Worm (Caenorhabditis elegans) whole organism, young adult: Measurements from ENCODE around the gene K12H6.10.
"Not testable (repeated sequence)": the region's sequence is repeated elsewhere in the genome, so short reads cannot be mapped to it uniquely, and the experiment has no call there.

Source experiments
- B0019.2 ChIP-seq: fragments of 200-800 bp; sonication (Bioruptor generic); conservative IDR thresholded peaks from 2 replicates; pipeline ENCODE4 v1.3.6; 2022; ENCODE audit warnings: missing genetic modification reagents, missing genetic modification characterization, missing compliant biosample characterization
- B0336.3 ChIP-seq: fragments of 200-800 bp; sonication (Bioruptor generic); IDR thresholded peaks from 2 replicates; pipeline ENCODE4 v1.3.6; 2022; ENCODE audit warnings: missing genetic modification characterization, missing compliant biosample characterization
- F10E7.11 ChIP-seq: sonication (generic microtip); optimal IDR thresholded peaks from 2 replicates; lab custom pipeline; 2017; ENCODE audit warnings: mild to moderate bottlenecking, missing genetic modification characterization, moderate library complexity, missing compliant biosample characterization
- F22D6.2 ChIP-seq: sonication (generic microtip); optimal IDR thresholded peaks from 2 replicates; lab custom pipeline; 2016; ENCODE audit warnings: mild to moderate bottlenecking, missing genetic modification characterization, missing compliant biosample characterization
- F33H1.4 ChIP-seq: fragments of 200-800 bp; sonication (Bioruptor generic); IDR thresholded peaks from 2 replicates; pipeline ENCODE4 v1.3.6; 2022; ENCODE audit warnings: missing genetic modification reagents, missing genetic modification characterization, missing compliant biosample characterization
- T26A5.8 ChIP-seq: sonication (generic microtip); optimal IDR thresholded peaks from 2 replicates; lab custom pipeline; 2016; ENCODE audit warnings: missing genetic modification characterization, missing compliant biosample characterization
- Y53G8AR.9 ChIP-seq: fragments of 200-800 bp; sonication (Bioruptor generic); conservative IDR thresholded peaks from 2 replicates; pipeline ENCODE4 v1.3.6; 2022; ENCODE audit warnings: missing genetic modification reagents, missing genetic modification characterization, missing compliant biosample characterization
- Y67H2A.10 ChIP-seq: fragments of 200-800 bp; sonication (Bioruptor generic); conservative IDR thresholded peaks from 2 replicates; pipeline ENCODE4 v1.3.6; 2022; ENCODE audit warnings: missing genetic modification reagents, missing genetic modification characterization, missing compliant biosample characterization
- ZK185.1 ChIP-seq: sonication (generic microtip); optimal IDR thresholded peaks from 2 replicates; lab custom pipeline; 2016; ENCODE audit warnings: mild to moderate bottlenecking, missing genetic modification characterization, missing compliant biosample characterization; ENCODE audit not compliant: poor library complexity, severe bottlenecking
- akir-1 ChIP-seq: fragments of 200-800 bp; sonication (Bioruptor generic); optimal IDR thresholded peaks from 2 replicates; lab custom pipeline; 2018; ENCODE audit warnings: mild to moderate bottlenecking, missing genetic modification characterization, moderate library complexity, missing compliant biosample characterization
- atf-7 ChIP-seq: sonication (generic microtip); optimal IDR thresholded peaks from 2 replicates; lab custom pipeline; 2017; ENCODE audit warnings: mild to moderate bottlenecking, missing genetic modification characterization, missing compliant biosample characterization
- attf-3 ChIP-seq: fragments of 200-800 bp; sonication (Bioruptor generic); conservative IDR thresholded peaks from 2 replicates; pipeline ENCODE4 v1.3.6; 2022; ENCODE audit warnings: missing genetic modification reagents, missing genetic modification characterization, missing compliant biosample characterization
- attf-5 ChIP-seq: fragments of 200-800 bp; sonication (Bioruptor generic); optimal IDR thresholded peaks from 2 replicates; lab custom pipeline; 2018; ENCODE audit warnings: mild to moderate bottlenecking, missing genetic modification characterization, missing compliant biosample characterization
- bed-1 ChIP-seq: fragments of 200-800 bp; sonication (Bioruptor generic); IDR thresholded peaks from 2 replicates; pipeline ENCODE4 v1.3.6; 2022; ENCODE audit warnings: missing genetic modification reagents, missing genetic modification characterization, missing compliant biosample characterization
- ccch-3 ChIP-seq: fragments of 200-800 bp; sonication (Bioruptor generic); optimal IDR thresholded peaks from 2 replicates; lab custom pipeline; 2018; ENCODE audit warnings: mild to moderate bottlenecking, missing genetic modification characterization, missing compliant biosample characterization
- ceh-100 ChIP-seq: fragments of 200-800 bp; sonication (Bioruptor generic); IDR thresholded peaks from 2 replicates; pipeline ENCODE4 v1.3.6; 2022; ENCODE audit warnings: missing genetic modification reagents, missing genetic modification characterization, missing compliant biosample characterization
- ceh-27 ChIP-seq: fragments of 200-800 bp; sonication (Bioruptor generic); optimal IDR thresholded peaks from 2 replicates; lab custom pipeline; 2018; ENCODE audit warnings: mild to moderate bottlenecking, missing genetic modification characterization, moderate library complexity, missing compliant biosample characterization
- dpff-1 ChIP-seq: sonication (generic microtip); optimal IDR thresholded peaks from 2 replicates; lab custom pipeline; 2017; ENCODE audit warnings: mild to moderate bottlenecking, missing genetic modification characterization, missing compliant biosample characterization
- dpl-1 ChIP-seq: fragments of 150-350 bp; optimal IDR thresholded peaks from 2 replicates; lab custom pipeline; 2014; ENCODE audit warnings: missing biosample characterization, missing genetic modification reagents, missing genetic modification characterization
- efl-1 ChIP-seq: fragments of 150-350 bp; optimal IDR thresholded peaks from 2 replicates; lab custom pipeline; 2014; ENCODE audit warnings: missing biosample characterization, missing genetic modification reagents, missing genetic modification characterization
- egl-44 ChIP-seq: fragments of 200-800 bp; sonication (Bioruptor generic); IDR thresholded peaks from 2 replicates; pipeline ENCODE4 v1.3.6; 2022; ENCODE audit warnings: missing genetic modification reagents, missing genetic modification characterization, missing compliant biosample characterization
- egrh-3 ChIP-seq: fragments of 200-800 bp; sonication (Bioruptor generic); IDR thresholded peaks from 2 replicates; pipeline ENCODE4 v1.3.6; 2022; ENCODE audit warnings: missing genetic modification reagents, missing genetic modification characterization, missing compliant biosample characterization
- hlh-12 ChIP-seq: sonication (generic microtip); optimal IDR thresholded peaks from 2 replicates; lab custom pipeline; 2016; ENCODE audit warnings: missing genetic modification characterization, missing compliant biosample characterization
- let-526 ChIP-seq: fragments of 200-800 bp; sonication (Bioruptor generic); IDR thresholded peaks from 2 replicates; pipeline ENCODE4 v1.3.6; 2022; ENCODE audit warnings: missing genetic modification reagents, missing genetic modification characterization, missing compliant biosample characterization
- lir-1 ChIP-seq: fragments of 200-800 bp; sonication (Bioruptor generic); conservative IDR thresholded peaks from 2 replicates; pipeline ENCODE4 v1.3.6; 2022; ENCODE audit warnings: missing genetic modification reagents, missing genetic modification characterization, missing compliant biosample characterization
- madf-3 ChIP-seq: fragments of 200-800 bp; sonication (Bioruptor generic); IDR thresholded peaks from 2 replicates; pipeline ENCODE4 v1.3.6; 2022; ENCODE audit warnings: missing genetic modification reagents, missing genetic modification characterization, missing compliant biosample characterization
- nfyb-1 ChIP-seq: fragments of 200-800 bp; sonication (Bioruptor generic); IDR thresholded peaks from 2 replicates; pipeline ENCODE4 v1.3.6; 2022; ENCODE audit warnings: missing genetic modification reagents, missing genetic modification characterization, missing compliant biosample characterization
- nhr-80 ChIP-seq: sonication (generic microtip); optimal IDR thresholded peaks from 2 replicates; lab custom pipeline; 2016; ENCODE audit warnings: missing genetic modification characterization, missing compliant biosample characterization
- pbrm-1 ChIP-seq: fragments of 200-800 bp; sonication (Bioruptor generic); IDR thresholded peaks from 2 replicates; pipeline ENCODE4 v1.3.6; 2022; ENCODE audit warnings: missing genetic modification reagents, missing genetic modification characterization, missing compliant biosample characterization
- repo-1 ChIP-seq: sonication (generic microtip); optimal IDR thresholded peaks from 2 replicates; lab custom pipeline; 2017; ENCODE audit warnings: mild to moderate bottlenecking, missing genetic modification characterization, missing compliant biosample characterization
- rpc-1 ChIP-seq, 2 experiments: fragments of 150-350 bp in 1 of 2; sonication (generic microtip) in 1 of 2; optimal IDR thresholded peaks; 2 replicates each; lab custom pipeline; 2014 to 2018; ENCODE audit warnings: missing biosample characterization in 1 of 2, missing genetic modification characterization in 1 of 2, missing genetic modification reagents in 1 of 2, missing genotype in 1 of 2
- sdz-38 ChIP-seq: sonication (generic microtip); optimal IDR thresholded peaks from 2 replicates; lab custom pipeline; 2016; ENCODE audit warnings: missing genotype, missing genetic modification characterization, missing compliant biosample characterization
- sea-2 ChIP-seq: fragments of 200-800 bp; sonication (Bioruptor generic); IDR thresholded peaks from 2 replicates; pipeline ENCODE4 v1.3.6; 2022; ENCODE audit warnings: missing genetic modification characterization, missing compliant biosample characterization
- somi-1 ChIP-seq: fragments of 200-800 bp; sonication (Bioruptor generic); optimal IDR thresholded peaks from 2 replicates; lab custom pipeline; 2018; ENCODE audit warnings: mild to moderate bottlenecking, missing genetic modification characterization, missing compliant biosample characterization
- tbp1 ChIP-seq: fragments of 200-800 bp; sonication (Bioruptor generic); optimal IDR thresholded peaks from 2 replicates; lab custom pipeline; 2018; ENCODE audit warnings: mild to moderate bottlenecking, missing genetic modification characterization, missing compliant biosample characterization
- zfh-2 ChIP-seq: fragments of 200-800 bp; sonication (Bioruptor generic); conservative IDR thresholded peaks from 2 replicates; pipeline ENCODE4 v1.3.6; 2022; ENCODE audit warnings: missing genetic modification reagents, missing genetic modification characterization, missing compliant biosample characterization
- ztf-18 ChIP-seq: sonication (generic microtip); optimal IDR thresholded peaks from 2 replicates; lab custom pipeline; 2016; ENCODE audit warnings: missing genotype, mild to moderate bottlenecking, missing genetic modification characterization, missing compliant biosample characterization
- ztf-3 ChIP-seq: fragments of 200-800 bp; sonication (Bioruptor generic); optimal IDR thresholded peaks from 2 replicates; lab custom pipeline; 2018; ENCODE audit warnings: mild to moderate bottlenecking, missing genetic modification characterization, missing compliant biosample characterization
- ztf-6 ChIP-seq: fragments of 200-800 bp; sonication (Bioruptor generic); IDR thresholded peaks from 2 replicates; pipeline ENCODE4 v1.3.6; 2022; ENCODE audit warnings: missing genetic modification reagents, missing genetic modification characterization, missing compliant biosample characterization

K12H6.10 gene

DNA sequence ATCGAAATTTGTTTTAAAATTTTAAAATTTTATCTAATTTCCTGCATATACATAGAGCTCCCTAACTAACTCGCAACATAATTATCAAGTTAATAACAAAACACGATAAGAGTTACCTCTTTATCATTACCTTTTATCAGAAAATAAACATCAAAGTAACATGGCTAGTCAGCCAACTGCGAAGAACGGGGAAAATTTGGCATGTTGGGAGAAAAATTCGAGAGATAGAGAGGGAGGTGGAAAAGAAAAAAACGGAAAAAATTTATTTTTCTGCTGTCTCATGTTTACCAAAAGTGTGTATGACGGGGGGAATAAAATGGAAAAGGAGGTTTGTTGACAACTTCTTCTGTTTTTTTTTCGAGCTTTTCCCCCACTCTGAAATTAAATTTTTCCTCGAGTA is 11.4 kb downstream of the K12H6.10 start:
- TF ChIP-seq nhr-80 (tag; lab: Kevin White, UChicago) (peak; percentile 66), F10E7.11 (tag; lab: Kevin White, UChicago) (no peak), attf-5 (GFP tag; lab: Kevin White, UChicago) (peak; percentile 10)

DNA sequence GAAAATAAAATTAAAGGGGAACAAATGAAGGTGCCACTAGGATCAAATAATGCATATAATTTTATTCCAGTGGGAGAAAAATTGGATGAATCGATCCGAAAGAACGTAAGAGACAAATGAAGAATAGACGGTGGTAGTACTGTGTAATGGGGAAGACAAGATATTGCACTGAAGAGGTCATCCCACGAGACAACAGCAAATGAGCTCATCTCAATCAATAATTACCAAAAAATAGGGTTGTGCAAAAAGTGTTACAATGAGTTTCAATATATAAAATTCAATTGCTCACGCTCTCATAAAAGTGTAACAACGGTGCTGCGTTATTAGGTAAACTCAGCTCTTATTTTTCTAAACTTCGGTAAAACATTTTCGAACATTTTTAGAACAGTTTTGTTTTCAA is 14.2 kb downstream of the K12H6.10 start, which contains the start of gene K12H6.7:
K12H6.7 (minus strand) TSS at position 101 of the 400 bp plus-strand sequence.
- TF ChIP-seq Y67H2A.10 (GFP tag; lab: Robert Waterston, UW), result no peak
- no peak for TF ChIP-seq ZK185.1
- TF ChIP-seq tbp1 (GFP tag; lab: Kevin White, UChicago), result no peak
- TF ChIP-seq F10E7.11 (tag; lab: Kevin White, UChicago), result no peak
- no peak for TF ChIP-seq nhr-80 (tag; lab: Kevin White, UChicago)
- TF ChIP-seq F33H1.4, result no peak
- TF ChIP-seq lir-1 (GFP tag; lab: Robert Waterston, UW), result no peak
- no peak for TF ChIP-seq sea-2 (GFP tag; lab: Robert Waterston, UW)
- no peak for TF ChIP-seq egl-44 (GFP tag; lab: Robert Waterston, UW)
- no peak for TF ChIP-seq ztf-18 (tag; lab: Kevin White, UChicago)
- no peak for TF ChIP-seq atf-7 (tag; lab: Kevin White, UChicago)
- TF ChIP-seq ccch-3 (GFP tag; lab: Kevin White, UChicago), result no peak
- TF ChIP-seq ztf-3 (GFP tag; lab: Kevin White, UChicago), result no peak
- no peak for TF ChIP-seq hlh-12 (tag; lab: Kevin White, UChicago)
- no peak for TF ChIP-seq let-526 (GFP tag; lab: Robert Waterston, UW)
- TF ChIP-seq repo-1 (tag; lab: Kevin White, UChicago), result no peak
- TF ChIP-seq, all 124 proteins: peak for 0

DNA sequence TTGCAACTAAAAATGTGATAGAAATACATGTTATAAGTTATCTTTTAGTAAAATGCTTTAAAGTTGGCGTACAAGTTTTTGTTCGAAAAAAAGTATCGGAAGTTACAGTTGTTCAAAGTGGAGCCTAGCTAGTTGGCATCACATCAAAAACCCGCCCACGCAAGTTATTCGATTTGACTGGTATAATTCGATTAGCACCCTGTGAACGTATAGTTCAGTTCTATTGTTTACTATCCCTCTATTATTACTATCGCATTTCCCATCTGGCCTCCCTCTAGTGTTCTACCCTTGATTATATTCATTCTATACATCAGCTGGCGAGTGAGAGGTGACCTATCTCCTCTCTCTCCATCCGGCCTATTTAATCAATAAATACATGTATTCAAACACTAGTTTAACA is 16.3 kb downstream of the K12H6.10 start, which contains the start of gene Y110A2AL.4:
Y110A2AL.4 (plus strand) TSS at position 301 of the 400 bp plus-strand sequence.
- not testable (repeated sequence) for TF ChIP-seq ztf-6 (GFP tag; lab: Robert Waterston, UW); atf-7 (tag; lab: Kevin White, UChicago); F10E7.11 (tag; lab: Kevin White, UChicago)

DNA sequence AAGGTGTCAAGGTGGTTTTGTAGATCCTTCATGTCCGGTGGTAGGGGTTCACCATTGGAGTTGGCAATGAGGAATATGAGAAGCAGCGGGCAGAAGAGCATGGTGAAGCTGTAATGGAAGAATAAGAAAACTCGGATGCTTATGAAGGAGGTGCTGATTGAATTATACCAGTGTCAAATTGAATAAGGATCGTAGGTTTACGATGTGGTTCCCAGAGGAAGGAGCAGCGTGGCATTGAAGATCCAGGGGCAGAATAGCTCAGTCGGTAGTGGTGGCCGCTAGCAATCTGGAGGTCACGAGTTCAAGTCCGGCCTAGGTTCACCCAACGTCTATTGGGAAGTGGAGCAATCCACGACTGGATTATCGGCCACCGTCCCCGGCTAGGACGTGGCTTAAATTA is 18.9 kb downstream of the K12H6.10 start, which contains the start of gene Y110A2AL.6:
Y110A2AL.6 (minus strand) TSS at position 101 of the 400 bp plus-strand sequence.
- TF ChIP-seq rpc-1 (optimal IDR thresholded peaks at IDR 0.05; lab: Kevin White, UChicago) (no peak), rpc-1 (tag; optimal IDR thresholded peaks at IDR 0.05; lab: Kevin White, UChicago) (peak; percentile 33), Y53G8AR.9 (no peak), T26A5.8 (tag; lab: Kevin White, UChicago) (no peak)
- TF ChIP-seq, all 124 proteins: peak for 1

DNA sequence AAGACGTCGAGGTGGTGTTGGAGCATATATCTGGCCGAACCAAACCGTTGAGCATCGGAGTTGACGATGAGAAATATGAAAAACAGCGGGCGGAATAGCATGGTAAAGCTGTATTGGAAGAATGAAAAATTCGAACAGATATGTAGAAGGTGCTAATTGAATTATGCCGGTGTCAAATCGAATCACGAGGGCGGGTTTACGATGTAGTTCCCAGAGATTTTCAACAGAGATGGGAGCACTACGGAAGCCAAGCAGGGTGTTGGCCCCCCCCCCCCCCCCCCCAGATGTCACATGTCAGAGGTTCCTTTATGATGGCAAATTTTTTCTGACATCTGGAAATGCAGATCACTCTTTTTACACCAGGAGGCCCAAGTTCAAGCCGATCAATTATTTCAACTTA is 20.4 kb downstream of the K12H6.10 start, which contains the start of gene Y110A2AL.7:
Y110A2AL.7 (minus strand) TSS at position 101 of the 400 bp plus-strand sequence.
- TF ChIP-seq sdz-38 (tag; lab: Kevin White, UChicago) (no peak), nfyb-1 (no peak), efl-1 (GFP tag; lab: Kevin White, UChicago) (no peak), lir-1 (GFP tag; lab: Robert Waterston, UW) (no peak), let-526 (GFP tag; lab: Robert Waterston, UW) (no peak)
- TF ChIP-seq, all 124 proteins: peak for 0

DNA sequence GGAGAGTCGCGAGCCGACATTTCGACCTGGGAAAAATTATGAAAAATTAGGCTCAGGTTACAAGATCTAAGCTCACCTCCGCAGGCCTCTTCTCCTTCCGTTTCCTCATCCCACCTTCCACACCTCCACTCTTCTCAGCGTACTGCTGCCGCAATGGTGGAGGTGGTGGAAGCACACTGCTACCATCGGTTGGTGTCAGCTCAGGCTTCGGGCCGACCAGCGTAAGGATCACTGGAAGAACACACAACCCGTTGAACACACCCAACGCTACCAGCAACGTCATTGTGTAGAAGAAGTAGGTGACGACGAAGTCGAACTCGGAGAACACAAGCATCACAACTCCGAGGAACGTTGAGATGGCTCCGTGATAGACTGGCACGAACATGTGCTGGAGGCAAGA is 23.0 kb downstream of the K12H6.10 start:
- TF ChIP-seq akir-1, result no peak
- TF ChIP-seq ceh-100 (GFP tag; lab: Robert Waterston, UW), result no peak
- 0 out of 2 replicates have a peak, but pooled peaks have one; percentile 18 for TF ChIP-seq pbrm-1 (GFP tag; lab: Robert Waterston, UW)
- no peak for TF ChIP-seq madf-3 (GFP tag; lab: Robert Waterston, UW)
- TF ChIP-seq F33H1.4, result no peak
- no peak for TF ChIP-seq ceh-27
- no peak for TF ChIP-seq dpl-1 (GFP tag; lab: Kevin White, UChicago)
- TF ChIP-seq Y67H2A.10 (GFP tag; lab: Robert Waterston, UW), result no peak
- TF ChIP-seq dpff-1 (tag; lab: Kevin White, UChicago), result no peak
- TF ChIP-seq egrh-3 (GFP tag; lab: Robert Waterston, UW), result no peak
- no peak for TF ChIP-seq somi-1 (GFP tag; lab: Kevin White, UChicago)
- no peak for TF ChIP-seq B0336.3 (GFP tag; lab: Robert Waterston, UW)
- TF ChIP-seq bed-1, result 0 out of 2 replicates have a peak, but pooled peaks have one; percentile 34
- TF ChIP-seq attf-3 (GFP tag; lab: Robert Waterston, UW), result no peak
- peak; percentile 59 for TF ChIP-seq zfh-2
- TF ChIP-seq B0019.2 (GFP tag; lab: Robert Waterston, UW), result no peak
- no peak for TF ChIP-seq F22D6.2 (tag; lab: Kevin White, UChicago)
